Worm (Caenorhabditis elegans) whole organism, early embryonic: ENCODE measurements around the gene srx-134.

Experiments used
- ceh-13 ChIP-seq: fragments of 200-800 bp; sonication (Bioruptor generic); optimal IDR thresholded peaks from 2 replicates; lab custom pipeline; 2018; ENCODE audit warnings: mild to moderate bottlenecking, missing genetic modification characterization, missing compliant biosample characterization
- scrt-1 ChIP-seq: fragments of 200-800 bp; sonication (Bioruptor generic); IDR thresholded peaks from 2 replicates; pipeline ENCODE4 v1.3.6; 2022; ENCODE audit warnings: missing genetic modification characterization, missing compliant biosample characterization
- tra-4 ChIP-seq: sonication (generic microtip); optimal IDR thresholded peaks from 2 replicates; lab custom pipeline; 2017; ENCODE audit warnings: missing genetic modification characterization, missing compliant biosample characterization

ce11 chrV:13876529-13876928, 20.3 kb upstream of the srx-134 start, which contains the start of gene T22G5.1:
- TF ChIP-seq tra-4 (no peak), ceh-13 (GFP tag; lab: Kevin White, UChicago) (no peak), scrt-1 (GFP tag; lab: Robert Waterston, UW) (no peak)
